Worm (Caenorhabditis elegans) whole organism, L2 larva: Measurements from ENCODE around the gene srsx-24.

Experiments
- R02D3.7 ChIP-seq: fragments of 150-350 bp; optimal IDR thresholded peaks from 2 replicates; lab custom pipeline; 2014; ENCODE audit warnings: missing biosample characterization, missing genetic modification characterization
- aly-2 ChIP-seq: fragments of 150-350 bp; optimal IDR thresholded peaks from 2 replicates; lab custom pipeline; 2014; ENCODE audit warnings: missing biosample characterization, missing genetic modification characterization
- ceh-82 ChIP-seq: fragments of 150-350 bp; optimal IDR thresholded peaks from 2 replicates; lab custom pipeline; 2014; ENCODE audit warnings: missing biosample characterization, missing genetic modification characterization
- fos-1 ChIP-seq: fragments of 150-350 bp; optimal IDR thresholded peaks from 2 replicates; lab custom pipeline; 2014; ENCODE audit warnings: missing biosample characterization, missing genetic modification characterization
- lin-11 ChIP-seq: fragments of 150-350 bp; sonication (generic microtip); optimal IDR thresholded peaks from 2 replicates; lab custom pipeline; 2014; ENCODE audit warnings: missing biosample characterization, missing genetic modification characterization, inconsistent platforms, mixed read lengths
- lin-39 ChIP-seq: fragments of 150-350 bp; optimal IDR thresholded peaks from 2 replicates; lab custom pipeline; 2014; ENCODE audit warnings: missing biosample characterization, missing genetic modification reagents, missing genetic modification characterization
- lsy-2 ChIP-seq, 2 experiments: fragments of 150-350 bp in 1 of 2; sonication (generic microtip) in 1 of 2; optimal IDR thresholded peaks; 2 replicates each; lab custom pipeline; 2014 to 2017; ENCODE audit warnings: missing biosample characterization in 2 of 2, missing genetic modification characterization in 2 of 2
- nhr-11 ChIP-seq: fragments of 150-350 bp; optimal IDR thresholded peaks from 2 replicates; lab custom pipeline; 2014; ENCODE audit warnings: missing biosample characterization, missing genetic modification characterization
- nhr-23 ChIP-seq: fragments of 150-350 bp; optimal IDR thresholded peaks from 2 replicates; lab custom pipeline; 2014; ENCODE audit warnings: missing biosample characterization, missing genetic modification reagents, missing genetic modification characterization
- nhr-237 ChIP-seq: fragments of 150-350 bp; optimal IDR thresholded peaks from 2 replicates; lab custom pipeline; 2014; ENCODE audit warnings: missing biosample characterization, missing genetic modification characterization
- unc-55 ChIP-seq: fragments of 150-350 bp; sonication (generic microtip); optimal IDR thresholded peaks from 3 replicates; lab custom pipeline; 2014; ENCODE audit warnings: missing biosample characterization, missing genetic modification reagents, missing genetic modification characterization
- unc-62 ChIP-seq: fragments of 150-350 bp; optimal IDR thresholded peaks from 2 replicates; lab custom pipeline; 2014; ENCODE audit warnings: missing biosample characterization, missing genetic modification reagents, missing genetic modification characterization

- TF ChIP-seq lsy-2 (tag; optimal IDR thresholded peaks at IDR 0.05; lab: Kevin White, UChicago), result no peak
- TF ChIP-seq ceh-82, result no peak
- TF ChIP-seq nhr-23 (tag; lab: Kevin White, UChicago), result no peak
- no peak for TF ChIP-seq unc-55 (GFP tag; lab: Kevin White, UChicago)
- no peak for TF ChIP-seq aly-2 (tag; lab: Kevin White, UChicago)
- no peak for TF ChIP-seq R02D3.7 (tag; lab: Kevin White, UChicago)
- TF ChIP-seq lin-39 (tag; lab: Kevin White, UChicago), result no peak
- TF ChIP-seq unc-62 (GFP tag; lab: Kevin White, UChicago), result no peak
- TF ChIP-seq nhr-11 (tag; lab: Kevin White, UChicago), result no peak
- TF ChIP-seq nhr-237, result no peak
- TF ChIP-seq fos-1 (tag; lab: Kevin White, UChicago), result no peak
- no peak for TF ChIP-seq lin-11 (tag; lab: Kevin White, UChicago)
Observed at ce11 chrV:7343522-7343921, 35.8 kb downstream of the srsx-24 start, which contains the start of gene srh-244.
